Worm (Caenorhabditis elegans): ENCODE data around the gene F58B4.2.

ce11 chrV:10944903-10945302 is 26.6 kb upstream of the F58B4.2 start:
- TF ChIP-seq rnt-1 (tag; optimal IDR thresholded peaks at IDR 0.05) (no peak), nhr-11 (tag; optimal IDR thresholded peaks at IDR 0.05) (no peak), hlh-30 (tag; optimal IDR thresholded peaks at IDR 0.05; ENCODE audit: insufficient read depth) (no peak), ama-1 (optimal IDR thresholded peaks at IDR 0.05) (no peak), C38D4.7 (GFP tag; optimal IDR thresholded peaks at IDR 0.05) (no peak), gmeb-2 (tag; optimal IDR thresholded peaks at IDR 0.05) (no peak), sox-4 (tag; optimal IDR thresholded peaks at IDR 0.05) (no peak), ref-2 (tag; optimal IDR thresholded peaks at IDR 0.05) (no peak)
